Worm (Caenorhabditis elegans): ENCODE data around the gene cyp-33A1.

DNA sequence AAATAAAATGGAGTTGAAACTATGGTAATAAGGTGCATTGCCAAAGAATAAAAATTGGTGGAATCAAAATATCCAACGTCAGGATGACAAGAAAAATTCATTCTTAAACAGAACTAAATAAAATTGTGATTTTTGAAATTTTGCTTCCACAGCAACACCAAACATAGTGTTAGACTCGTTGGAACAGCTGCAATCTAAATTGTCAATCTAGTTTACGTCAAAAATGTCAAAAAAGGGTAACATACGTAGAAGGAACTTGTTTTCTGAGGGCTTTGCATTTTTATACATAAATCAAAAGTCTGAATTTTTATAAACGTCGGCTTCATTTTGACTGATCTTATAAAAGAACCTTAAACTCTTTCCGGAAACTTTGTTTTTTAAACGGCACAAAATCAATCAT lies 27.7 kb downstream of the cyp-33A1 start, which contains the start of gene srh-200:
- TF ChIP-seq nfya-1 (tag; optimal IDR thresholded peaks at IDR 0.05; ENCODE audit: insufficient read depth) (no peak), fos-1 (tag; optimal IDR thresholded peaks at IDR 0.05) (no peak), lsy-12 (tag; optimal IDR thresholded peaks at IDR 0.05) (no peak), lin-15B (tag; optimal IDR thresholded peaks at IDR 0.05) (no peak), ceh-82 (tag; optimal IDR thresholded peaks at IDR 0.05) (no peak), egl-5 (tag; optimal IDR thresholded peaks at IDR 0.05) (no peak), jun-1 (tag; optimal IDR thresholded peaks at IDR 0.05) (no peak), nhr-11 (tag; optimal IDR thresholded peaks at IDR 0.05) (no peak), nhr-25 (tag; optimal IDR thresholded peaks at IDR 0.05) (no peak), nhr-67 (tag; optimal IDR thresholded peaks at IDR 0.05) (no peak), aly-2 (tag; optimal IDR thresholded peaks at IDR 0.05) (no peak)

All from whole organism, L3 larva.